Fruit fly (Drosophila melanogaster) whole organism, embryonic: ENCODE data around the gene Ids.

ENCODE experiments used
- Antp ChIP-seq: fragments of 200-800 bp; sonication (Bioruptor generic); optimal IDR thresholded peaks from 3 replicates; lab custom pipeline; 2016; ENCODE audit warnings: missing biosample characterization, missing genetic modification characterization
- CG10209 ChIP-seq: fragments of 200-800 bp; sonication (Bioruptor generic); optimal IDR thresholded peaks from 3 replicates; lab custom pipeline; 2017; ENCODE audit warnings: missing biosample characterization, mild to moderate bottlenecking, missing genetic modification characterization, missing genetic modification reagents
- CG11398 ChIP-seq: fragments of 200-800 bp; sonication (Bioruptor generic); optimal IDR thresholded peaks from 2 replicates; lab custom pipeline; 2016; ENCODE audit warnings: missing biosample characterization, missing genetic modification characterization
- CG12391 ChIP-seq: fragments of 200-800 bp; sonication (Bioruptor generic); optimal IDR thresholded peaks from 3 replicates; lab custom pipeline; 2018; ENCODE audit warnings: missing biosample characterization, mild to moderate bottlenecking, missing genetic modification characterization, moderate library complexity
- CG15073 ChIP-seq: fragments of 200-800 bp; sonication (Bioruptor generic); optimal IDR thresholded peaks from 2 replicates; lab custom pipeline; 2016; ENCODE audit warnings: missing biosample characterization, missing genetic modification characterization
- CG17361 ChIP-seq: fragments of 200-800 bp; sonication (Bioruptor generic); IDR thresholded peaks from 3 replicates; pipeline ENCODE4 v1.3.6; 2022; ENCODE audit warnings: missing biosample characterization, missing genetic modification characterization
- CG1792 ChIP-seq: fragments of 200-800 bp; sonication (Bioruptor generic); optimal IDR thresholded peaks from 2 replicates; lab custom pipeline; 2016; ENCODE audit warnings: missing biosample characterization, missing genetic modification characterization
- CG2199 ChIP-seq: fragments of 200-800 bp; sonication (Bioruptor generic); IDR thresholded peaks from 3 replicates; pipeline ENCODE4 v1.3.6; 2022; ENCODE audit warnings: missing biosample characterization, missing genetic modification characterization
- CG31388 ChIP-seq: fragments of 200-800 bp; sonication (Bioruptor generic); optimal IDR thresholded peaks from 2 replicates; lab custom pipeline; 2016; ENCODE audit warnings: missing biosample characterization, missing genetic modification characterization
- CG32767 ChIP-seq: fragments of 200-800 bp; sonication (Bioruptor generic); IDR thresholded peaks from 2 replicates; pipeline ENCODE4 v1.3.6; 2022; ENCODE audit warnings: missing biosample characterization, missing genetic modification characterization
- CG3407 ChIP-seq: fragments of 200-800 bp; sonication (Bioruptor generic); optimal IDR thresholded peaks from 2 replicates; lab custom pipeline; 2018; ENCODE audit warnings: missing biosample characterization, mild to moderate bottlenecking, missing genetic modification characterization
- CG3847 ChIP-seq: fragments of 200-800 bp; sonication (Bioruptor generic); IDR thresholded peaks from 2 replicates; pipeline ENCODE4 v1.3.6; 2022; ENCODE audit warnings: missing biosample characterization, missing genetic modification characterization
- CG4282 ChIP-seq: fragments of 200-800 bp; sonication (Bioruptor generic); optimal IDR thresholded peaks from 2 replicates; lab custom pipeline; 2016; ENCODE audit warnings: missing biosample characterization, missing genetic modification characterization
- CG5180 ChIP-seq: fragments of 200-800 bp; sonication (Bioruptor generic); optimal IDR thresholded peaks from 3 replicates; lab custom pipeline; 2017; ENCODE audit warnings: missing biosample characterization, missing genetic modification characterization, mild to moderate bottlenecking, moderate library complexity, missing genetic modification reagents
- CG6254 ChIP-seq: fragments of 200-800 bp; sonication (Bioruptor generic); optimal IDR thresholded peaks from 3 replicates; lab custom pipeline; 2017; ENCODE audit warnings: mild to moderate bottlenecking, missing biosample characterization, missing genetic modification reagents, missing genetic modification characterization
- CG6813 ChIP-seq: fragments of 200-800 bp; sonication (Bioruptor generic); optimal IDR thresholded peaks from 2 replicates; lab custom pipeline; 2017; ENCODE audit warnings: missing biosample characterization, missing genetic modification characterization, mild to moderate bottlenecking, moderate library complexity, missing genetic modification reagents
- CG7372 ChIP-seq: fragments of 200-800 bp; sonication (Bioruptor generic); IDR thresholded peaks from 2 replicates; pipeline ENCODE4 v1.3.6; 2022; ENCODE audit warnings: missing biosample characterization, missing genetic modification characterization
- CG8290 ChIP-seq, 3 experiments: fragments of 200-800 bp; sonication (Bioruptor generic); optimal IDR thresholded peaks; 2 replicates each; lab custom pipeline; 2016 to 2019; ENCODE audit warnings: missing biosample characterization in 3 of 3, missing genetic modification characterization in 3 of 3, mild to moderate bottlenecking in 2 of 3, moderate library complexity in 1 of 3
- CG8765 ChIP-seq: fragments of 200-800 bp; sonication (Bioruptor generic); IDR thresholded peaks from 2 replicates; pipeline ENCODE4 v1.3.6; 2022; ENCODE audit warnings: missing biosample characterization, missing genetic modification characterization
- CG9609 ChIP-seq: fragments of 200-800 bp; sonication (Bioruptor generic); optimal IDR thresholded peaks from 3 replicates; lab custom pipeline; 2016; ENCODE audit warnings: missing biosample characterization, missing genetic modification characterization
- D ChIP-seq, 2 experiments: fragments of 200-800 bp in 1 of 2; fragments of >200 bp in 1 of 2; sonication (Bioruptor generic) in 1 of 2; optimal IDR thresholded peaks; 2 replicates in 1 of 2; 3 replicates in 1 of 2; lab custom pipeline; 2017; ENCODE audit warnings: mild to moderate bottlenecking in 1 of 2, missing biosample characterization in 1 of 2, missing genetic modification characterization in 1 of 2, missing genetic modification reagents in 1 of 2
- Dp ChIP-seq: fragments of 200-800 bp; sonication (Bioruptor generic); optimal IDR thresholded peaks from 2 replicates; lab custom pipeline; 2018; ENCODE audit warnings: missing biosample characterization, mild to moderate bottlenecking, missing genetic modification characterization, moderate library complexity
- Drgx ChIP-seq: fragments of 200-800 bp; sonication (Bioruptor generic); IDR thresholded peaks from 2 replicates; pipeline ENCODE4 v1.3.6; 2022; ENCODE audit warnings: missing biosample characterization, missing genetic modification characterization
- Ets65A ChIP-seq: fragments of 200-800 bp; sonication (Bioruptor generic); peaks from one replicate; lab custom pipeline; 2016; ENCODE audit warnings: missing biosample characterization, missing genetic modification characterization
- GATAe ChIP-seq: fragments of 200-800 bp; sonication (Bioruptor generic); conservative IDR thresholded peaks from 2 replicates; pipeline ENCODE4 v1.3.6; 2022; ENCODE audit warnings: missing biosample characterization, missing genetic modification characterization
- Hmr ChIP-seq: fragments of 200-800 bp; sonication (Bioruptor generic); optimal IDR thresholded peaks from 3 replicates; lab custom pipeline; 2017; ENCODE audit warnings: mild to moderate bottlenecking, missing biosample characterization, missing genetic modification reagents, missing genetic modification characterization
- NK7.1 ChIP-seq: fragments of 200-800 bp; sonication (Bioruptor generic); optimal IDR thresholded peaks from 3 replicates; lab custom pipeline; 2016; ENCODE audit warnings: missing biosample characterization, missing genetic modification characterization
- Ravus ChIP-seq: fragments of 200-800 bp; sonication (Bioruptor generic); IDR thresholded peaks from 2 replicates; pipeline ENCODE4 v1.3.6; 2022; ENCODE audit warnings: missing biosample characterization, missing genetic modification characterization
- TFAM ChIP-seq: fragments of 200-800 bp; sonication (Bioruptor generic); optimal IDR thresholded peaks from 2 replicates; lab custom pipeline; 2017; ENCODE audit warnings: missing biosample characterization, missing genetic modification characterization, inconsistent platforms
- ab ChIP-seq: fragments of 200-800 bp; sonication (Bioruptor generic); optimal IDR thresholded peaks from 2 replicates; lab custom pipeline; 2016; ENCODE audit warnings: missing biosample characterization, missing genetic modification characterization
- ara ChIP-seq: fragments of 200-800 bp; sonication (Bioruptor generic); IDR thresholded peaks from 2 replicates; pipeline ENCODE4 v1.3.6; 2022; ENCODE audit warnings: missing biosample characterization, missing genetic modification characterization
- ase ChIP-seq: fragments of 200-800 bp; sonication (Bioruptor generic); IDR thresholded peaks from 3 replicates; pipeline ENCODE4 v1.3.6; 2022; ENCODE audit warnings: missing biosample characterization, missing genetic modification characterization
- bbx ChIP-seq: fragments of 200-800 bp; sonication (Bioruptor generic); IDR thresholded peaks from 2 replicates; pipeline ENCODE4 v1.3.6; 2022; ENCODE audit warnings: missing biosample characterization, missing genetic modification characterization; ENCODE audit not compliant: partially characterized antibody
- chif ChIP-seq, 2 experiments: fragments of 200-800 bp; sonication (Bioruptor generic); optimal IDR thresholded peaks; 3 replicates each; lab custom pipeline; 2016; ENCODE audit warnings: missing biosample characterization in 2 of 2, missing genetic modification characterization in 2 of 2
- chn ChIP-seq: fragments of 200-800 bp; sonication (Bioruptor generic); optimal IDR thresholded peaks from 2 replicates; lab custom pipeline; 2016; ENCODE audit warnings: missing biosample characterization, missing genetic modification characterization
- dan ChIP-seq: fragments of 200-800 bp; sonication (Bioruptor generic); IDR thresholded peaks from 2 replicates; pipeline ENCODE4 v1.3.6; 2022; ENCODE audit warnings: missing biosample characterization, missing genetic modification characterization
- dm ChIP-seq: fragments of 200-800 bp; sonication (Bioruptor generic); optimal IDR thresholded peaks from 3 replicates; lab custom pipeline; 2016; ENCODE audit warnings: missing biosample characterization, missing genetic modification characterization
- esg ChIP-seq: fragments of 200-800 bp; sonication (Bioruptor generic); conservative IDR thresholded peaks from 2 replicates; pipeline ENCODE4 v1.3.6; 2022; ENCODE audit warnings: missing biosample characterization, missing genetic modification characterization
- fru ChIP-seq: fragments of >200 bp; optimal IDR thresholded peaks from 2 replicates; lab custom pipeline; 2017
- gcm2 ChIP-seq: fragments of 200-800 bp; sonication (Bioruptor generic); optimal IDR thresholded peaks from 2 replicates; lab custom pipeline; 2016; ENCODE audit warnings: missing biosample characterization, missing genetic modification characterization
- gt ChIP-seq: fragments of 200-800 bp; sonication (Bioruptor generic); IDR thresholded peaks from 2 replicates; pipeline ENCODE4 v1.3.6; 2022; ENCODE audit warnings: missing biosample characterization, missing genetic modification characterization
- hth ChIP-seq: fragments of >200 bp; optimal IDR thresholded peaks from 2 replicates; lab custom pipeline; 2017; ENCODE audit warnings: inconsistent platforms
- jumu ChIP-seq: fragments of 200-800 bp; sonication (Bioruptor generic); optimal IDR thresholded peaks from 3 replicates; lab custom pipeline; 2016; ENCODE audit warnings: missing biosample characterization, missing genetic modification characterization
- kni ChIP-seq: fragments of 200-800 bp; sonication (Bioruptor generic); optimal IDR thresholded peaks from 3 replicates; lab custom pipeline; 2017; ENCODE audit warnings: mild to moderate bottlenecking, missing biosample characterization, missing genetic modification reagents, missing genetic modification characterization
- knrl ChIP-seq: fragments of 200-800 bp; sonication (Bioruptor generic); IDR thresholded peaks from 3 replicates; pipeline ENCODE4 v1.3.6; 2022; ENCODE audit warnings: missing biosample characterization, missing genetic modification characterization; ENCODE audit not compliant: partially characterized antibody
- pb ChIP-seq: fragments of 200-800 bp; sonication (Bioruptor generic); optimal IDR thresholded peaks from 3 replicates; lab custom pipeline; 2016; ENCODE audit warnings: missing biosample characterization, missing genetic modification characterization
- pros ChIP-seq: fragments of 200-800 bp; sonication (Bioruptor generic); optimal IDR thresholded peaks from 3 replicates; lab custom pipeline; 2019; ENCODE audit warnings: missing biosample characterization, mild to moderate bottlenecking, missing genetic modification characterization, moderate library complexity
- pzg ChIP-seq: fragments of 200-800 bp; sonication (Bioruptor generic); optimal IDR thresholded peaks from 3 replicates; lab custom pipeline; 2018; ENCODE audit warnings: missing biosample characterization, mild to moderate bottlenecking, missing genetic modification characterization, moderate library complexity
- tap ChIP-seq: fragments of 200-800 bp; optimal IDR thresholded peaks from 3 replicates; lab custom pipeline; 2019; ENCODE audit warnings: missing biosample characterization, mild to moderate bottlenecking, missing genetic modification characterization, moderate library complexity
- twi ChIP-seq: fragments of 200-800 bp; optimal IDR thresholded peaks from 2 replicates; lab custom pipeline; 2019; ENCODE audit warnings: missing biosample characterization, mild to moderate bottlenecking, missing genetic modification characterization, moderate library complexity
- zen ChIP-seq: fragments of 200-800 bp; sonication (Bioruptor generic); optimal IDR thresholded peaks from 3 replicates; lab custom pipeline; 2018; ENCODE audit warnings: missing biosample characterization, mild to moderate bottlenecking, missing genetic modification characterization, moderate library complexity
- zfh2 ChIP-seq: fragments of 200-800 bp; sonication (Bioruptor generic); optimal IDR thresholded peaks from 2 replicates; lab custom pipeline; 2016; ENCODE audit warnings: missing biosample characterization, missing genetic modification characterization

Gene Ids

DNA sequence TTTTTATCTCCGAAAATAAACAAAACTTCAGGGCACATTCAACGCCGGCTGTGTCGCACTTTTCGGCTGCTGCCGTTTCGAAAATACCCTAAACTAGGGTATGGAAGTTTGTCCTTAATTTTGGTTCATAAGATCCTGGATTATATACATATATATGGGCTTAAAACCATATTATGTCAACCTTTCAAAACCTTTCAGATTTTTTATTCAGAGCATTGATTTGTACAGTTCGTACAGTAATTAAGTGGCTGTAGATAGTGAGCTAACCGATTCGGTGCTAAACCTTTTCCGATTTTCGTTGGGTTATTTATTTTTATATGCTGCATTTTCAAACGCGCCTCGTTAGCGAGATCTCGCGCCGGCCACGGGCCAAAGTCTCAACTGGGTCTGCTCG lies 11.6 kb downstream of the Ids start (continued):
- TF ChIP-seq CG9609 (GFP tag; lab: Kevin White, UChicago) (no peak), CG6813 (peak; percentile 24), CG11398 (GFP tag; lab: Kevin White, UChicago) (no peak), Antp (GFP tag; lab: Kevin White, UChicago) (no peak), knrl (GFP tag; lab: Robert Waterston, UW) (no peak), twi (tag; lab: Kevin White, UChicago) (no peak), NK7.1 (peak; percentile 4), GATAe (GFP tag; lab: Robert Waterston, UW) (no peak), CG12391 (no peak), gt (GFP tag; lab: Robert Waterston, UW) (no peak), Ravus (GFP tag; lab: Robert Waterston, UW) (no peak), Ets65A (no peak), CG6254 (GFP tag; lab: Kevin White, UChicago) (peak; percentile 28), ab (GFP tag; lab: Kevin White, UChicago) (no peak), dan (no peak), pzg (no peak), bbx (GFP tag; lab: Robert Waterston, UW) (no peak), CG2199 (GFP tag; lab: Robert Waterston, UW) (no peak), dm (GFP tag; lab: Kevin White, UChicago) (no peak), CG17361 (GFP tag; lab: Robert Waterston, UW) (peak; percentile 83), Drgx (GFP tag; lab: Robert Waterston, UW) (peak; percentile 21), tap (no peak), gcm2 (GFP tag; lab: Kevin White, UChicago) (no peak), ase (GFP tag; lab: Robert Waterston, UW) (peak; percentile 49; the same call in 1 of the 3 replicates), chn (GFP tag; lab: Kevin White, UChicago) (peak; percentile 3), pros (GFP tag; lab: Kevin White, UChicago) (no peak), CG10209 (GFP tag; lab: Kevin White, UChicago) (peak; percentile 28), CG31388 (GFP tag; lab: Kevin White, UChicago) (peak; percentile 26), jumu (GFP tag; lab: Kevin White, UChicago) (peak; percentile 45), CG5180 (peak; percentile 27), CG4282 (GFP tag; lab: Kevin White, UChicago) (no peak), CG7372 (GFP tag; lab: Robert Waterston, UW) (no peak), fru (no peak), Hmr (GFP tag; lab: Kevin White, UChicago) (peak; percentile 33), esg (GFP tag; lab: Robert Waterston, UW) (no peak), hth (lab: Kevin White, UChicago) (no peak), kni (GFP tag; lab: Kevin White, UChicago) (no peak), CG1792 (GFP tag; lab: Kevin White, UChicago) (no peak), zen (peak; percentile 13), pb (GFP tag; lab: Kevin White, UChicago) (no peak), D (optimal IDR thresholded peaks at IDR 0.05; lab: Kevin White, UChicago) (no peak), D (GFP tag; optimal IDR thresholded peaks at IDR 0.05; lab: Kevin White, UChicago) (peak; percentile 50), Dp (GFP tag; lab: Kevin White, UChicago) (no peak), CG32767 (GFP tag; lab: Robert Waterston, UW) (no peak), CG8765 (GFP tag; lab: Robert Waterston, UW) (no peak), zfh2 (GFP tag; lab: Kevin White, UChicago) (no peak), chif (GFP tag; optimal IDR thresholded peaks at IDR 0.05; lab: Kevin White, UChicago) (no peak), TFAM (GFP tag; lab: Kevin White, UChicago) (no peak), CG3847 (GFP tag; lab: Robert Waterston, UW) (no peak), CG8290 (GFP tag; optimal IDR thresholded peaks at IDR 0.05; lab: Kevin White, UChicago) (no peak), CG8290 (tag; optimal IDR thresholded peaks at IDR 0.05; lab: Kevin White, UChicago) (no peak), CG3407 (GFP tag; lab: Kevin White, UChicago) (no peak), ara (GFP tag; lab: Robert Waterston, UW) (no peak), CG15073 (no peak)
